7 worm cellular contexts compared by ENCODE assay signal in genomic region chrII:8962206-8962605, ce11.
TF ChIP-seq lines count a peak whose summit lies in the region.

No protein-coding gene starts in this region.

TF ChIP-seq in whole organism, L1 larva, 84 proteins besides CTCF, POLR2A, EP300 and RAD21 (continues in another document):
- TF ChIP-seq lsy-2 (tag; optimal IDR thresholded peaks at IDR 0.05; lab: Kevin White, UChicago) = peak; percentile 7 to 48
- TF ChIP-seq mep-1 (tag; optimal IDR thresholded peaks at IDR 0.05; lab: Kevin White, UChicago) = peak; percentile 22
- peak in 1 of 3 experiments; percentile 1 for TF ChIP-seq dpl-1 (GFP tag; optimal IDR thresholded peaks at IDR 0.05; lab: Kevin White, UChicago)
- no peak for TF ChIP-seq ceh-63 (GFP tag; optimal IDR thresholded peaks at IDR 0.05; lab: Kevin White, UChicago)
- peak; percentile 94 for TF ChIP-seq lin-14 (GFP tag; optimal IDR thresholded peaks at IDR 0.05; lab: Kevin White, UChicago)
- peak; percentile 84 for TF ChIP-seq dsc-1 (tag; optimal IDR thresholded peaks at IDR 0.05; lab: Kevin White, UChicago)
- peak; percentile 45 for TF ChIP-seq lin-39 (tag; optimal IDR thresholded peaks at IDR 0.05; lab: Kevin White, UChicago)
- TF ChIP-seq nhr-47 (tag; optimal IDR thresholded peaks at IDR 0.05; lab: Kevin White, UChicago) = peak; percentile 23
- no peak for TF ChIP-seq ceh-82 (tag; optimal IDR thresholded peaks at IDR 0.05; lab: Kevin White, UChicago)
- TF ChIP-seq aly-2 (tag; optimal IDR thresholded peaks at IDR 0.05; lab: Kevin White, UChicago) = peak; percentile 53
- TF ChIP-seq lin-13 (GFP tag; optimal IDR thresholded peaks at IDR 0.05; lab: Kevin White, UChicago) = no peak
- TF ChIP-seq elt-2 (tag; optimal IDR thresholded peaks at IDR 0.05; lab: Kevin White, UChicago) = no peak
- peak; percentile 29 for TF ChIP-seq unc-130 (tag; optimal IDR thresholded peaks at IDR 0.05; lab: Kevin White, UChicago)

TF ChIP-seq in whole organism, L2 larva, 48 proteins besides CTCF, POLR2A, EP300 and RAD21 (continues in another document):
- TF ChIP-seq sem-4 (tag; optimal IDR thresholded peaks at IDR 0.05; lab: Kevin White, UChicago) (peak; percentile 7), C34F6.9 (tag; optimal IDR thresholded peaks at IDR 0.05; lab: Kevin White, UChicago) (peak; percentile 37), lsy-2 (tag; optimal IDR thresholded peaks at IDR 0.05; lab: Kevin White, UChicago) (peak in 1 of 2 experiments; percentile 25), elt-3 (tag; optimal IDR thresholded peaks at IDR 0.05; lab: Kevin White, UChicago) (no peak), sma-9 (GFP tag; optimal IDR thresholded peaks at IDR 0.05; lab: Kevin White, UChicago) (peak; percentile 46), sma-9 (tag; optimal IDR thresholded peaks at IDR 0.05; lab: Kevin White, UChicago) (no peak), nhr-23 (tag; optimal IDR thresholded peaks at IDR 0.05; lab: Kevin White, UChicago) (no peak), F13H6.1 (tag; optimal IDR thresholded peaks at IDR 0.05; lab: Kevin White, UChicago) (peak; percentile 30), ztf-4 (tag; optimal IDR thresholded peaks at IDR 0.05; lab: Kevin White, UChicago) (no peak), mab-5 (tag; optimal IDR thresholded peaks at IDR 0.05; lab: Kevin White, UChicago) (peak; percentile 7), lin-39 (tag; optimal IDR thresholded peaks at IDR 0.05; lab: Kevin White, UChicago) (peak; percentile 27), crh-2 (tag; optimal IDR thresholded peaks at IDR 0.05; lab: Kevin White, UChicago) (peak; percentile 23), ztf-11 (tag; optimal IDR thresholded peaks at IDR 0.05; lab: Kevin White, UChicago) (no peak), ceh-82 (tag; optimal IDR thresholded peaks at IDR 0.05; lab: Kevin White, UChicago) (no peak)

TF ChIP-seq in whole organism, L3 larva, 47 proteins besides CTCF, POLR2A, EP300 and RAD21:
- TF ChIP-seq ZK546.5 (tag; optimal IDR thresholded peaks at IDR 0.05; lab: Kevin White, UChicago) (no peak), egl-5 (tag; optimal IDR thresholded peaks at IDR 0.05; lab: Kevin White, UChicago) (peak; percentile 96), nfya-1 (tag; optimal IDR thresholded peaks at IDR 0.05; lab: Kevin White, UChicago; ENCODE audit: insufficient read depth) (peak; percentile 22), lin-39 (tag; optimal IDR thresholded peaks at IDR 0.05; lab: Kevin White, UChicago) (peak; percentile 42)

TF ChIP-seq in whole organism, L4 larva, 104 proteins besides CTCF, POLR2A, EP300 and RAD21 (continues in another document):
- TF ChIP-seq unc-130 (GFP tag; optimal IDR thresholded peaks at IDR 0.05; lab: Kevin White, UChicago) (no peak), hlh-30 (tag; optimal IDR thresholded peaks at IDR 0.05; lab: Kevin White, UChicago; ENCODE audit: insufficient read depth) (peak; percentile 5), lin-15B (tag; optimal IDR thresholded peaks at IDR 0.05; lab: Kevin White, UChicago) (no peak), nhr-6 (tag; optimal IDR thresholded peaks at IDR 0.05; lab: Kevin White, UChicago) (no peak), daf-16 (GFP tag; optimal IDR thresholded peaks at IDR 0.05; lab: Kevin White, UChicago) (no peak), daf-16 (tag; optimal IDR thresholded peaks at IDR 0.05; lab: Kevin White, UChicago) (no peak), nhr-11 (tag; optimal IDR thresholded peaks at IDR 0.05; lab: Kevin White, UChicago) (peak; percentile 54), lsy-2 (tag; optimal IDR thresholded peaks at IDR 0.05; lab: Kevin White, UChicago) (peak in 1 of 2 experiments; percentile 11), rbr-2 (tag; optimal IDR thresholded peaks at IDR 0.05; lab: Kevin White, UChicago) (no peak), hlh-11 (tag; optimal IDR thresholded peaks at IDR 0.05; lab: Kevin White, UChicago) (peak; percentile 13), lin-29 (GFP tag; IDR thresholded peaks at IDR 0.05; lab: Robert Waterston, UW) (no peak), Y5F2A.4 (GFP tag; optimal IDR thresholded peaks at IDR 0.05; lab: Kevin White, UChicago) (no peak), mes-2 (tag; optimal IDR thresholded peaks at IDR 0.05; lab: Kevin White, UChicago; ENCODE audit: poor library complexity, severe bottlenecking) (no peak), F10B5.3 (tag; optimal IDR thresholded peaks at IDR 0.05; lab: Kevin White, UChicago) (no peak), ZK337.2 (GFP tag; IDR thresholded peaks at IDR 0.05; lab: Robert Waterston, UW) (peak; percentile 75), snpc-4 (tag; optimal IDR thresholded peaks at IDR 0.05; lab: Kevin White, UChicago) (no peak)

TF ChIP-seq in whole organism, late embryonic, 69 proteins besides CTCF, POLR2A, EP300 and RAD21:
- TF ChIP-seq pax-1 (tag; optimal IDR thresholded peaks at IDR 0.05; lab: Kevin White, UChicago) = no peak
- no peak for TF ChIP-seq ets-4 (tag; optimal IDR thresholded peaks at IDR 0.05; lab: Kevin White, UChicago)
- peak; percentile 42 for TF ChIP-seq ceh-18 (tag; optimal IDR thresholded peaks at IDR 0.05; lab: Kevin White, UChicago)

TF ChIP-seq in whole organism, mixed stage, embryonic, 35 proteins besides CTCF, POLR2A, EP300 and RAD21:
- peak; percentile 53 for TF ChIP-seq hlh-1 (tag; optimal IDR thresholded peaks at IDR 0.05; lab: Kevin White, UChicago)
- TF ChIP-seq lsy-2 (tag; optimal IDR thresholded peaks at IDR 0.05; lab: Kevin White, UChicago) = no peak
- TF ChIP-seq unc-120 (tag; optimal IDR thresholded peaks at IDR 0.05; lab: Kevin White, UChicago; ENCODE audit: poor library complexity, severe bottlenecking) = peak; percentile 29
- TF ChIP-seq ham-2 (GFP tag; optimal IDR thresholded peaks at IDR 0.05; lab: Kevin White, UChicago) = no peak

TF ChIP-seq in whole organism, young adult, 124 proteins besides CTCF, POLR2A, EP300 and RAD21:
- TF ChIP-seq C17E4.6 (GFP tag; IDR thresholded peaks at IDR 0.05; lab: Robert Waterston, UW) (no peak), cebp-1 (GFP tag; IDR thresholded peaks at IDR 0.05; lab: Robert Waterston, UW) (no peak), cebp-1 (tag; optimal IDR thresholded peaks at IDR 0.05; lab: Kevin White, UChicago) (peak; percentile 2), F55B11.4 (tag; optimal IDR thresholded peaks at IDR 0.05; lab: Kevin White, UChicago; ENCODE audit: borderline replicate concordance, insufficient read depth) (no peak), ama-1 (optimal IDR thresholded peaks at IDR 0.05; lab: Kevin White, UChicago) (no peak), ama-1 (GFP tag; optimal IDR thresholded peaks at IDR 0.05; lab: Kevin White, UChicago) (peak in 1 of 2 experiments; percentile 0), hrde-1 (tag; optimal IDR thresholded peaks at IDR 0.05; lab: Kevin White, UChicago; ENCODE audit: borderline replicate concordance) (no peak), dox-1 (GFP tag; IDR thresholded peaks at IDR 0.05; lab: Robert Waterston, UW) (peak; percentile 39; the same call in 1 of the 2 replicates), egl-44 (GFP tag; IDR thresholded peaks at IDR 0.05; lab: Robert Waterston, UW) (no peak), snpc-1.3 (tag; optimal IDR thresholded peaks at IDR 0.05; lab: Kevin White, UChicago; ENCODE audit: insufficient read depth) (no peak), hlh-26 (GFP tag; conservative IDR thresholded peaks at IDR 0.05; lab: Robert Waterston, UW) (no peak)
